Fruit fly (Drosophila melanogaster): ENCODE measurements around the gene pum.

The pum gene

DNA sequence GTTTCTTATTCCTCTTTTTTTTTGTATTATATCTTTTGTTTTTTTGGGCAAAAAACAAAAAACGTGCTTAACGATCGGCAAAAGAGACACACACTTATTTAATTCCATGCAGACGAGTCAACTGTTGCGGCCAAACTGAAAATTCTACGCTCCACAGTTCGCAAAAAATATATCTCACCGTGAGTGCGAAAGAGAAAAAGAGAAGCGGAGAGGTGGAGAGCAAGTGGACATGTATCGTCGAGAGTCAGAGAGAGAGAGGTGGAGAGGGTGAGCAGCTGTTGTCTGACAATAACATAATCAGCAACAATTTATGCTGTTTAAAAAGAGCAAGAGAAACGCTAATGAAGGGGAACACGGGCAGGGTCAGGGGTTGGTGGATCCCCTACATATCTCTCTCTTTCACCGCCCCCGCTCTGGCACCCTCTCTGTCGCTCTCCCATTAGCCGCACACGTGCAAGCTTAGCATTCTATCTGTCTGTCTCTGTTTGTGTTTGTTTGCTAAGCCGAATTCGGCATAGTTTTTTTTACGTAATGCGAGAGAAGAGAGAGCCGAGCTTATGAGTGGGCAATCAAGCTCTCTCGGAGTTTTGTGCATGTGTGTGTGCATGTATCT is 10.7 kb downstream of the pum start (continued):
- TF ChIP-seq hkb (optimal IDR thresholded peaks at IDR 0.05) (no peak), hkb (GFP tag; IDR thresholded peaks at IDR 0.05) (no peak)

DNA sequence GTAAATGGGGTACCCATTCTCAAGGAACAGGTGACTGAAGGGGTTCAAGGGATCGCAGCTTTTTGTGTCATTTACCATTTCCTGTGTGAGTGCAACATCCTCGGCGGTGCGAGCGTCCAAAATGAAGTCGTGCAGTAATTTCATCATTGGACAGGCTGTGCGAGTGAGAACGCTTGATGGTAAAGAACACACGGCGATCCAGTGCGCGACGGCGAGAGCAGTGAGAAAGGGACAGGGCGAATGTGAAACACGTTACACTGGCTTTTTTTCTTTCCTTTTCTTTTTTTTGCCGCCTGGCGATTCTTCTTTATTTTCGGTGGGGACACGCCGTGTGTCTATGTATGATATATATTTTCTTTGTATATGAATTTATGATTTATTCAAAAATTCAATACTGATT is 11.3 kb downstream of the pum start:
- no peak for TF ChIP-seq disco-r (GFP tag; optimal IDR thresholded peaks at IDR 0.05)
- TF ChIP-seq CG10321 (GFP tag; IDR thresholded peaks at IDR 0.05): peak; percentile 40; the same call in 1 of the 2 replicates
- TF ChIP-seq fd96Cb (tag; optimal IDR thresholded peaks at IDR 0.05): no peak
- TF ChIP-seq CG13894 (tag; optimal IDR thresholded peaks at IDR 0.05): no peak
- no peak for TF ChIP-seq esg (GFP tag; conservative IDR thresholded peaks at IDR 0.05)
- no peak for TF ChIP-seq ERR (GFP tag; optimal IDR thresholded peaks at IDR 0.05)
- TF ChIP-seq CG5953 (GFP tag; IDR thresholded peaks at IDR 0.05): no peak
- no peak for TF ChIP-seq CG15011 (GFP tag; optimal IDR thresholded peaks at IDR 0.05)
- peak; percentile 20 for TF ChIP-seq nom (GFP tag; optimal IDR thresholded peaks at IDR 0.05)
- peak; percentile 33 for TF ChIP-seq CG17359 (tag; optimal IDR thresholded peaks at IDR 0.05)
- TF ChIP-seq D19A (tag; optimal IDR thresholded peaks at IDR 0.05): no peak
- TF ChIP-seq Xrp1 (GFP tag; IDR thresholded peaks at IDR 0.05): peak; percentile 34; the same call in 1 of the 2 replicates
- TF ChIP-seq CG2199 (GFP tag; IDR thresholded peaks at IDR 0.05): 0 out of 3 replicates have a peak, but pooled peaks have one; percentile 18
- peak; percentile 80 for TF ChIP-seq CG1832 (GFP tag; optimal IDR thresholded peaks at IDR 0.05)

DNA sequence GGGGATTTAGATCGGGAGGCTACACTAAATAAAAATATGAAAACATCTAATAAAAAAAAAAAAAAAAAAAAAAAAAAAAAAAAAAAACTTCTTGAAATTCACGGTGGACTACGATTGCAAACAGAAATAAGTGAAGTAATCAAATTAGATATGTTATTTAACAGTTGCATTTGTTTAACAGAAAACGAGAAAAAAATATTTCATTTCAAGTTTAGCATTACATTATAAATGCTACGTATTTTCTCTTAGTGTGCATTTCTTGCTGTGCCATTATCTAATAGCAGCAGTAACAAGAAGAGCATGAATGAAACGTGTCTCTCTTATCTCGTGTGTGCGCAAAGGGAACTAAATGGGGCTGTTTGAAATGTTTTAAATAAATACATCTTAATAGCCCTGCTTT is 12.7 kb downstream of the pum start:
- TF ChIP-seq Kr (GFP tag; optimal IDR thresholded peaks at IDR 0.05): no peak
- peak; percentile 84 for TF ChIP-seq Sox100B (GFP tag; optimal IDR thresholded peaks at IDR 0.05)
- peak; percentile 57 for TF ChIP-seq CG7839 (tag; optimal IDR thresholded peaks at IDR 0.05)
- TF ChIP-seq CG15073 (GFP tag; optimal IDR thresholded peaks at IDR 0.05): no peak
- no peak for TF ChIP-seq Hey (tag; optimal IDR thresholded peaks at IDR 0.05)
- peak; percentile 80 for TF ChIP-seq tgo (GFP tag; IDR thresholded peaks at IDR 0.05)
- TF ChIP-seq jigr1 (GFP tag; IDR thresholded peaks at IDR 0.05): no peak; the same call in 2 of the 3 replicates
- TF ChIP-seq CG8478 (optimal IDR thresholded peaks at IDR 0.05): no peak
- TF ChIP-seq Ets65A (GFP tag): peak; percentile 91
- TF ChIP-seq al (GFP tag; IDR thresholded peaks at IDR 0.05): peak; percentile 37; the same call in 1 of the 2 replicates
- peak; percentile 61; the same call in 2 of the 3 replicates for TF ChIP-seq CG34422 (GFP tag; IDR thresholded peaks at IDR 0.05)
- no peak for TF ChIP-seq lbe (GFP tag; optimal IDR thresholded peaks at IDR 0.05)
- TF ChIP-seq CG9932 (GFP tag; IDR thresholded peaks at IDR 0.05): peak; percentile 41
- TF ChIP-seq Dad (GFP tag; optimal IDR thresholded peaks at IDR 0.05): no peak
- peak; percentile 42 for TF ChIP-seq oc (tag; optimal IDR thresholded peaks at IDR 0.05)
- TF ChIP-seq grau (tag; optimal IDR thresholded peaks at IDR 0.05): peak; percentile 81
- TF ChIP-seq MBD-R2 (GFP tag; IDR thresholded peaks at IDR 0.05): no peak
- TF ChIP-seq chif (GFP tag; optimal IDR thresholded peaks at IDR 0.05): peak; percentile 61 to 70
- TF ChIP-seq E2f2 (GFP tag; IDR thresholded peaks at IDR 0.05): peak; percentile 58; the same call in 1 of the 2 replicates
- TF ChIP-seq CG11093 (GFP tag; IDR thresholded peaks at IDR 0.05): no peak
- TF ChIP-seq sim (GFP tag; IDR thresholded peaks at IDR 0.05): peak; percentile 74
- peak; percentile 46 for TF ChIP-seq Nf-YC (tag; optimal IDR thresholded peaks at IDR 0.05)
- no peak for TF ChIP-seq CG43689 (GFP tag; IDR thresholded peaks at IDR 0.05)
- no peak for TF ChIP-seq CG7271 (tag; optimal IDR thresholded peaks at IDR 0.05)
- TF ChIP-seq CG13287 (GFP tag; IDR thresholded peaks at IDR 0.05; ENCODE audit: partially characterized antibody): no peak
- TF ChIP-seq CG10979 (tag; optimal IDR thresholded peaks at IDR 0.05): peak; percentile 72
- peak; percentile 45 for TF ChIP-seq Side (GFP tag; optimal IDR thresholded peaks at IDR 0.05)
- peak; percentile 61 for TF ChIP-seq trem (tag; optimal IDR thresholded peaks at IDR 0.05)
- no peak for TF ChIP-seq org-1 (GFP tag; optimal IDR thresholded peaks at IDR 0.05)
- peak; percentile 77 for TF ChIP-seq CG17361 (GFP tag; IDR thresholded peaks at IDR 0.05)
- no peak for TF ChIP-seq CG7987 (GFP tag; optimal IDR thresholded peaks at IDR 0.05)
- TF ChIP-seq Myb (GFP tag; optimal IDR thresholded peaks at IDR 0.05): no peak
- TF ChIP-seq ftz-f1 (GFP tag; optimal IDR thresholded peaks at IDR 0.05): no peak
- peak; percentile 88 for TF ChIP-seq CG17359 (tag; optimal IDR thresholded peaks at IDR 0.05)
